Worm (Caenorhabditis elegans) whole organism, L2 larva: ENCODE results near the gene fbxa-62.

Source experiments
- F13H6.1 ChIP-seq: sonication (generic microtip); optimal IDR thresholded peaks from 2 replicates; lab custom pipeline; 2016; ENCODE audit warnings: missing genetic modification characterization, missing compliant biosample characterization
- Y55F3AM.14 ChIP-seq: fragments of 200-800 bp; sonication (Bioruptor generic); optimal IDR thresholded peaks from 2 replicates; lab custom pipeline; 2018; ENCODE audit warnings: mild to moderate bottlenecking, missing genetic modification characterization, missing compliant biosample characterization
- ZK546.5 ChIP-seq: sonication (generic microtip); optimal IDR thresholded peaks from 2 replicates; lab custom pipeline; 2017; ENCODE audit warnings: missing biosample characterization, missing genetic modification characterization
- aly-2 ChIP-seq: fragments of 150-350 bp; optimal IDR thresholded peaks from 2 replicates; lab custom pipeline; 2014; ENCODE audit warnings: missing biosample characterization, missing genetic modification characterization
- ama-1 ChIP-seq: fragments of 150-350 bp; optimal IDR thresholded peaks from 2 replicates; lab custom pipeline; 2018; ENCODE audit warnings: inconsistent platforms
- blmp-1 ChIP-seq: sonication (generic microtip); optimal IDR thresholded peaks from 2 replicates; lab custom pipeline; 2017; ENCODE audit warnings: missing genetic modification characterization, mild to moderate bottlenecking, missing compliant biosample characterization, antibody characterized with exemption, moderate library complexity; ENCODE audit not compliant: insufficient read depth
- ceh-16 ChIP-seq: fragments of 150-350 bp; optimal IDR thresholded peaks from 2 replicates; lab custom pipeline; 2014; ENCODE audit warnings: missing biosample characterization, missing genetic modification characterization
- ceh-82 ChIP-seq: fragments of 150-350 bp; optimal IDR thresholded peaks from 2 replicates; lab custom pipeline; 2014; ENCODE audit warnings: missing biosample characterization, missing genetic modification characterization
- crh-2 ChIP-seq: sonication (generic microtip); optimal IDR thresholded peaks from 2 replicates; lab custom pipeline; 2017; ENCODE audit warnings: missing biosample characterization, missing genetic modification characterization
- egl-27 ChIP-seq: sonication (generic microtip); optimal IDR thresholded peaks from 3 replicates; lab custom pipeline; 2017; ENCODE audit warnings: missing biosample characterization, missing genetic modification reagents, missing genetic modification characterization
- elt-1 ChIP-seq: fragments of 150-350 bp; optimal IDR thresholded peaks from 2 replicates; lab custom pipeline; 2014; ENCODE audit warnings: missing biosample characterization, missing genetic modification characterization
- elt-3 ChIP-seq: sonication (generic microtip); optimal IDR thresholded peaks from 2 replicates; lab custom pipeline; 2017; ENCODE audit warnings: missing biosample characterization, missing genetic modification characterization
- lin-11 ChIP-seq: fragments of 150-350 bp; sonication (generic microtip); optimal IDR thresholded peaks from 2 replicates; lab custom pipeline; 2014; ENCODE audit warnings: missing biosample characterization, missing genetic modification characterization, inconsistent platforms, mixed read lengths
- lin-39 ChIP-seq: fragments of 150-350 bp; optimal IDR thresholded peaks from 2 replicates; lab custom pipeline; 2014; ENCODE audit warnings: missing biosample characterization, missing genetic modification reagents, missing genetic modification characterization
- lsy-2 ChIP-seq, 2 experiments: fragments of 150-350 bp in 1 of 2; sonication (generic microtip) in 1 of 2; optimal IDR thresholded peaks; 2 replicates each; lab custom pipeline; 2014 to 2017; ENCODE audit warnings: missing biosample characterization in 2 of 2, missing genetic modification characterization in 2 of 2
- mab-5 ChIP-seq: fragments of 150-350 bp; optimal IDR thresholded peaks from 2 replicates; lab custom pipeline; 2014; ENCODE audit warnings: missing biosample characterization, missing genetic modification characterization
- mbf-1 ChIP-seq: sonication (generic microtip); optimal IDR thresholded peaks from 2 replicates; lab custom pipeline; 2017; ENCODE audit warnings: missing biosample characterization, missing genetic modification characterization
- mdl-1 ChIP-seq, 2 experiments: fragments of 150-350 bp in 1 of 2; sonication (generic microtip) in 1 of 2; optimal IDR thresholded peaks; 2 replicates each; lab custom pipeline; 2017; ENCODE audit warnings: missing biosample characterization in 2 of 2, missing genetic modification characterization in 2 of 2
- nhr-10 ChIP-seq: sonication (generic microtip); optimal IDR thresholded peaks from 2 replicates; lab custom pipeline; 2017; ENCODE audit warnings: missing biosample characterization, missing genetic modification characterization
- nhr-12 ChIP-seq: fragments of 150-350 bp; optimal IDR thresholded peaks from 2 replicates; lab custom pipeline; 2014; ENCODE audit warnings: missing biosample characterization, missing genetic modification characterization
- nhr-129 ChIP-seq: fragments of 150-350 bp; optimal IDR thresholded peaks from 2 replicates; lab custom pipeline; 2014; ENCODE audit warnings: missing biosample characterization, missing genetic modification characterization
- nhr-21 ChIP-seq: fragments of 150-350 bp; optimal IDR thresholded peaks from 2 replicates; lab custom pipeline; 2014; ENCODE audit warnings: missing biosample characterization, missing genetic modification characterization
- nhr-23 ChIP-seq: fragments of 150-350 bp; optimal IDR thresholded peaks from 2 replicates; lab custom pipeline; 2014; ENCODE audit warnings: missing biosample characterization, missing genetic modification reagents, missing genetic modification characterization
- nhr-237 ChIP-seq: fragments of 150-350 bp; optimal IDR thresholded peaks from 2 replicates; lab custom pipeline; 2014; ENCODE audit warnings: missing biosample characterization, missing genetic modification characterization
- nhr-25 ChIP-seq: fragments of 150-350 bp; sonication (generic microtip); optimal IDR thresholded peaks from 3 replicates; lab custom pipeline; 2014; ENCODE audit warnings: missing biosample characterization, missing genetic modification characterization
- nhr-6 ChIP-seq: fragments of 150-350 bp; optimal IDR thresholded peaks from 2 replicates; lab custom pipeline; 2014; ENCODE audit warnings: missing biosample characterization, missing genetic modification characterization
- nhr-77 ChIP-seq: fragments of 150-350 bp; optimal IDR thresholded peaks from 2 replicates; lab custom pipeline; 2014; ENCODE audit warnings: missing biosample characterization, missing genetic modification characterization
- peb-1 ChIP-seq: fragments of 150-350 bp; optimal IDR thresholded peaks from 2 replicates; lab custom pipeline; 2014; ENCODE audit warnings: missing biosample characterization, missing genetic modification characterization
- sma-9 ChIP-seq, 2 experiments: fragments of 150-350 bp in 1 of 2; sonication (generic microtip) in 1 of 2; optimal IDR thresholded peaks; 2 replicates each; lab custom pipeline; 2014 to 2016; ENCODE audit warnings: missing genetic modification characterization in 2 of 2, mild to moderate bottlenecking in 1 of 2, missing biosample characterization in 1 of 2, missing compliant biosample characterization in 1 of 2, missing genetic modification reagents in 1 of 2, moderate library complexity in 1 of 2
- snpc-4 ChIP-seq: fragments of 150-350 bp; optimal IDR thresholded peaks from 2 replicates; lab custom pipeline; 2014; ENCODE audit warnings: missing biosample characterization, missing genetic modification characterization
- unc-55 ChIP-seq: fragments of 150-350 bp; sonication (generic microtip); optimal IDR thresholded peaks from 3 replicates; lab custom pipeline; 2014; ENCODE audit warnings: missing biosample characterization, missing genetic modification reagents, missing genetic modification characterization
- unc-62 ChIP-seq: fragments of 150-350 bp; optimal IDR thresholded peaks from 2 replicates; lab custom pipeline; 2014; ENCODE audit warnings: missing biosample characterization, missing genetic modification reagents, missing genetic modification characterization
- zag-1 ChIP-seq: fragments of 150-350 bp; optimal IDR thresholded peaks from 2 replicates; lab custom pipeline; 2014; ENCODE audit warnings: missing biosample characterization, missing genetic modification characterization
- ztf-4 ChIP-seq: fragments of 150-350 bp; optimal IDR thresholded peaks from 2 replicates; lab custom pipeline; 2014; ENCODE audit warnings: missing biosample characterization, missing genetic modification characterization

fbxa-62 gene

DNA sequence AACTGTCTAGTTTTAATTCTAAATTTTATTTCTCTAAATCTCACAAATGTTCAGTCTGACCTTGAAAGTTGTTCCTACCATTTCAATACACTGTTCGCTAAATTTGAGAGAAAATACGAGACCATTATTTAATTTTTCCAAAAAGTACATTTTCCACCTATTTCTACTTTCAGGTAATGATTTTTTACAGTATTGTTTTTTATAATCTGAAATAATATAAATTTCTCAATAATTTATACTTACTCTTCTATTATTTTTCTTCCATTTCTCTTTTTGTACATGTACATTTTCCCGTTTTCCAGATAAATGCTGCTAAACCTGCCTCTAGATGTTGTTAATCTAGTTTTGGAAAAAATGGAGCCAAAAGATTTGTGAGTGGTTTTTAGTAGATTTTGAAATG lies at the start of gene fbxa-62:
fbxa-62 (plus strand) TSS at position 301 of the 400 bp plus-strand sequence.
- TF ChIP-seq nhr-10 (tag; lab: Kevin White, UChicago) (no peak), sma-9 (GFP tag; optimal IDR thresholded peaks at IDR 0.05; lab: Kevin White, UChicago) (no peak), sma-9 (tag; optimal IDR thresholded peaks at IDR 0.05; lab: Kevin White, UChicago) (no peak), nhr-237 (tag; lab: Kevin White, UChicago) (no peak), zag-1 (tag; lab: Kevin White, UChicago) (no peak), ceh-16 (no peak), lin-11 (no peak), nhr-21 (tag; lab: Kevin White, UChicago) (no peak)
- TF ChIP-seq, all 48 proteins: peak for 0

DNA sequence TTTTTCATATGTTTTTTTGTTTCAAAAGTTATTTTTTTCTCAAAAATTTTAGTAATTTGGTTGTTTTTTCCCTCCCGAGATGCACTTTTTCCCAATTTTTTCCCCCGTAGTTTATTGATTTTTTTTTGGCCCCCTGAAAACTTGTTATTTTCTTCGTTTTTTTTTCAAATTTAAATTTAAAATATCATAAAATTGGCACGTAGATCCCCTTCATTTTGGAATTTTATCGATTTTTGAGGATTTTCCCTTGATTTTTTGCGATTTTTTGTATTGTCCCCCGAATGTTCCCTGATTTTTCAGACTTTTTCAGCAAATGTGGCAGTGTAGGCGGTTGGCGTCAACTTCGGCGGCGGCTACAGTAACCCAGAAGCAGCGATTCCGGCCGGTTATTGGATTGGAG lies 29.8 kb upstream of the fbxa-62 start, which contains the start of gene C39B5.6:
C39B5.6 (plus strand) TSS at position 301 of the 400 bp plus-strand sequence.
- TF ChIP-seq blmp-1 (no peak), zag-1 (tag; lab: Kevin White, UChicago) (no peak), lin-39 (tag; lab: Kevin White, UChicago) (no peak), nhr-23 (tag; lab: Kevin White, UChicago) (no peak), mbf-1 (tag; lab: Kevin White, UChicago) (no peak), egl-27 (tag; lab: Kevin White, UChicago) (no peak), elt-3 (no peak), nhr-237 (tag; lab: Kevin White, UChicago) (no peak), nhr-25 (tag; lab: Kevin White, UChicago) (no peak), nhr-21 (tag; lab: Kevin White, UChicago) (no peak), mab-5 (no peak), aly-2 (tag; lab: Kevin White, UChicago) (no peak), unc-55 (GFP tag; lab: Kevin White, UChicago) (no peak), nhr-6 (tag; lab: Kevin White, UChicago) (no peak), nhr-12 (tag; lab: Kevin White, UChicago) (no peak), ama-1 (lab: Kevin White, UChicago) (no peak)

ce11 chrIII:2205155-2205554 lies 22.4 kb upstream of the fbxa-62 start:
- TF ChIP-seq Y55F3AM.14 (no peak), elt-1 (tag; lab: Kevin White, UChicago) (no peak), mdl-1 (tag; optimal IDR thresholded peaks at IDR 0.05; lab: Kevin White, UChicago) (no peak), nhr-77 (tag; lab: Kevin White, UChicago) (no peak), lsy-2 (tag; optimal IDR thresholded peaks at IDR 0.05; lab: Kevin White, UChicago) (no peak), nhr-10 (tag; lab: Kevin White, UChicago) (no peak), nhr-6 (tag; lab: Kevin White, UChicago) (no peak), lin-11 (no peak), ceh-16 (no peak), unc-62 (GFP tag; lab: Kevin White, UChicago) (no peak), lin-39 (tag; lab: Kevin White, UChicago) (no peak), peb-1 (tag; lab: Kevin White, UChicago) (no peak), F13H6.1 (tag; lab: Kevin White, UChicago) (no peak), ZK546.5 (no peak), egl-27 (tag; lab: Kevin White, UChicago) (no peak), zag-1 (tag; lab: Kevin White, UChicago) (no peak), elt-3 (no peak), ceh-82 (tag; lab: Kevin White, UChicago) (no peak), snpc-4 (no peak), nhr-129 (tag; lab: Kevin White, UChicago) (no peak)

- TF ChIP-seq nhr-237 (tag; lab: Kevin White, UChicago): no peak
- no peak for TF ChIP-seq nhr-77 (tag; lab: Kevin White, UChicago)
- TF ChIP-seq ZK546.5: no peak
- no peak for TF ChIP-seq mbf-1 (tag; lab: Kevin White, UChicago)
- no peak for TF ChIP-seq ztf-4 (tag; lab: Kevin White, UChicago)
- TF ChIP-seq nhr-21 (tag; lab: Kevin White, UChicago): no peak
- no peak for TF ChIP-seq crh-2 (tag; lab: Kevin White, UChicago)
- TF ChIP-seq elt-3: no peak
- no peak for TF ChIP-seq ama-1 (lab: Kevin White, UChicago)
- TF ChIP-seq nhr-25 (tag; lab: Kevin White, UChicago): no peak
Measured at ce11 chrIII:2207864-2208263, 19.6 kb upstream of the fbxa-62 start, which contains the start of gene C39B5.5. C39B5.5 (plus strand) TSS chrIII:2208164.
